Worm (Caenorhabditis elegans) whole organism, L1 larva: ENCODE measurements around the gene fbxa-171.

Experiments
- C04F5.9 ChIP-seq: sonication (generic microtip); optimal IDR thresholded peaks from 2 replicates; lab custom pipeline; 2016; ENCODE audit warnings: missing genetic modification characterization, missing compliant biosample characterization
- C34B4.2 ChIP-seq: sonication (generic microtip); optimal IDR thresholded peaks from 2 replicates; lab custom pipeline; 2017; ENCODE audit warnings: mild to moderate bottlenecking, missing genetic modification characterization, missing compliant biosample characterization
- fkh-10 ChIP-seq: sonication (generic microtip); optimal IDR thresholded peaks from 2 replicates; lab custom pipeline; 2017; ENCODE audit warnings: missing biosample characterization, missing genetic modification reagents, missing genetic modification characterization
- lin-39 ChIP-seq: fragments of 150-350 bp; optimal IDR thresholded peaks from 2 replicates; lab custom pipeline; 2014; ENCODE audit warnings: missing biosample characterization, missing genetic modification reagents, missing genetic modification characterization
- lsy-2 ChIP-seq, 2 experiments: fragments of 150-350 bp; optimal IDR thresholded peaks; 2 replicates each; lab custom pipeline; 2014; ENCODE audit warnings: missing biosample characterization in 2 of 2, missing genetic modification characterization in 2 of 2
- nhr-237 ChIP-seq: fragments of 150-350 bp; optimal IDR thresholded peaks from 2 replicates; lab custom pipeline; 2014; ENCODE audit warnings: missing biosample characterization, missing genetic modification characterization
- nhr-76 ChIP-seq: sonication (generic microtip); optimal IDR thresholded peaks from 2 replicates; lab custom pipeline; 2017; ENCODE audit warnings: missing biosample characterization, missing genetic modification characterization
- snpc-4 ChIP-seq: fragments of 150-350 bp; optimal IDR thresholded peaks from 2 replicates; lab custom pipeline; 2014; ENCODE audit warnings: missing biosample characterization, missing genetic modification characterization
- vab-15 ChIP-seq: sonication (generic microtip); optimal IDR thresholded peaks from 2 replicates; lab custom pipeline; 2017; ENCODE audit warnings: missing genotype, mild to moderate bottlenecking, missing genetic modification characterization, missing compliant biosample characterization
- ztf-11 ChIP-seq, 2 experiments: sonication (generic microtip); optimal IDR thresholded peaks; 2 replicates each; lab custom pipeline; 2016 to 2017; ENCODE audit warnings: missing genetic modification characterization in 2 of 2, missing biosample characterization in 1 of 2, missing compliant biosample characterization in 1 of 2

DNA sequence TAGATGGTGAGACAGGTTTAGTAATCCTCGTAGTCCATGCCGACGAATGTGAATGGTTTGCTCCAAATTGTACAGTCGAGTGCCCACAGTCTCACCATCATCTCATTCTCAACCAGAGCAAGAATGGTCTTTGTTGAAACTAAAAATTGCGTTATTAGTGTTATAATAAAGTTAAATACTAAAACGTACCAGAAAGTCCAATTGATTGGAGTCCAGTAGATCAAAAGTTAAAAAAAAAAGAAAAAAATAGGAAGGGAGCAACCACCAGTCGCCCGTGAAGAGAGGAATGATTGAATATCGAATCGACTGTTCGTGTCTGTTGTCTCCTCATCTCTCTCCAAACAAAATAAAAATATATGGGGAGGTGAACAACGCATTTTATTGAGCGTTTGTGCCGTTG lies 35.3 kb downstream of the fbxa-171 start, which contains the start of gene C18D4.12:
- TF ChIP-seq lsy-2 (tag; optimal IDR thresholded peaks at IDR 0.05; lab: Kevin White, UChicago), result no peak
- TF ChIP-seq ztf-11 (tag; optimal IDR thresholded peaks at IDR 0.05; lab: Kevin White, UChicago), result no peak
- no peak for TF ChIP-seq lin-39
- no peak for TF ChIP-seq nhr-76 (tag; lab: Kevin White, UChicago)
- no peak for TF ChIP-seq snpc-4 (tag; lab: Kevin White, UChicago)
- TF ChIP-seq vab-15 (tag; lab: Kevin White, UChicago), result no peak
- no peak for TF ChIP-seq C04F5.9 (tag; lab: Kevin White, UChicago)
- TF ChIP-seq C34B4.2, result no peak
- TF ChIP-seq fkh-10 (GFP tag; lab: Kevin White, UChicago), result no peak
- no peak for TF ChIP-seq nhr-237
